Fruit fly (Drosophila melanogaster) whole organism, embryonic: Measurements from ENCODE around the gene fz.

Experiments
- Bgb ChIP-seq: fragments of 200-800 bp; sonication (Bioruptor generic); IDR thresholded peaks from 2 replicates; pipeline ENCODE4 v1.3.6; 2022; ENCODE audit warnings: missing biosample characterization, missing genetic modification characterization; ENCODE audit not compliant: partially characterized antibody
- BtbVII ChIP-seq: fragments of 200-800 bp; sonication (Bioruptor generic); optimal IDR thresholded peaks from 3 replicates; lab custom pipeline; 2017; ENCODE audit warnings: missing biosample characterization, mild to moderate bottlenecking, missing genetic modification characterization
- CG11247 ChIP-seq: fragments of 200-800 bp; sonication (Bioruptor generic); IDR thresholded peaks from 2 replicates; pipeline ENCODE4 v1.3.6; 2022; ENCODE audit warnings: missing biosample characterization, missing genetic modification characterization
- CG11456 ChIP-seq: fragments of 200-800 bp; sonication (Bioruptor generic); IDR thresholded peaks from 3 replicates; pipeline ENCODE4 v1.3.6; 2022; ENCODE audit warnings: missing biosample characterization, missing genetic modification characterization
- CG11695 ChIP-seq: fragments of 200-800 bp; sonication (Bioruptor generic); IDR thresholded peaks from 3 replicates; pipeline ENCODE4 v1.3.6; 2022; ENCODE audit warnings: missing biosample characterization, missing genetic modification characterization
- CG1233 ChIP-seq: fragments of 200-800 bp; sonication (Bioruptor generic); optimal IDR thresholded peaks from 4 replicates; lab custom pipeline; 2018; ENCODE audit warnings: missing biosample characterization, mild to moderate bottlenecking, missing genetic modification characterization
- CG12769 ChIP-seq: fragments of 200-800 bp; sonication (Bioruptor generic); optimal IDR thresholded peaks from 2 replicates; lab custom pipeline; 2019; ENCODE audit warnings: missing biosample characterization, mild to moderate bottlenecking, missing genetic modification characterization, moderate library complexity
- CG14050 ChIP-seq: fragments of 200-800 bp; sonication (Bioruptor generic); IDR thresholded peaks from 3 replicates; pipeline ENCODE4 v1.3.6; 2022; ENCODE audit warnings: missing biosample characterization, missing genetic modification characterization
- CG15479 ChIP-seq: fragments of 200-800 bp; sonication (Bioruptor generic); optimal IDR thresholded peaks from 3 replicates; lab custom pipeline; 2019; ENCODE audit warnings: missing biosample characterization, mild to moderate bottlenecking, missing genetic modification characterization, moderate library complexity
- CG2889 ChIP-seq: fragments of 200-800 bp; sonication (Bioruptor generic); IDR thresholded peaks from 3 replicates; pipeline ENCODE4 v1.3.6; 2022; ENCODE audit warnings: missing biosample characterization, missing genetic modification characterization
- CG6175 ChIP-seq: fragments of 200-800 bp; sonication (Bioruptor generic); IDR thresholded peaks from 3 replicates; pipeline ENCODE4 v1.3.6; 2022; ENCODE audit warnings: missing biosample characterization, missing genetic modification characterization
- CG6791 ChIP-seq: fragments of 200-800 bp; sonication (Bioruptor generic); IDR thresholded peaks from 3 replicates; pipeline ENCODE4 v1.3.6; 2022; ENCODE audit warnings: missing biosample characterization, missing genetic modification characterization; ENCODE audit not compliant: partially characterized antibody
- CG7357 ChIP-seq: fragments of 200-800 bp; sonication (Bioruptor generic); IDR thresholded peaks from 3 replicates; pipeline ENCODE4 v1.3.6; 2022; ENCODE audit warnings: missing biosample characterization, missing genetic modification characterization
- CG7556 ChIP-seq: fragments of 200-800 bp; sonication (Bioruptor generic); optimal IDR thresholded peaks from 2 replicates; lab custom pipeline; 2017; ENCODE audit warnings: missing biosample characterization, mild to moderate bottlenecking, missing genetic modification characterization
- CG8089 ChIP-seq: fragments of 200-800 bp; sonication (Bioruptor generic); optimal IDR thresholded peaks from 3 replicates; lab custom pipeline; 2016; ENCODE audit warnings: missing biosample characterization, missing genetic modification characterization
- CG8944 ChIP-seq: fragments of 200-800 bp; sonication (Bioruptor generic); optimal IDR thresholded peaks from 3 replicates; lab custom pipeline; 2016; ENCODE audit warnings: missing biosample characterization, missing genetic modification characterization
- CG9437 ChIP-seq: fragments of 200-800 bp; sonication (Bioruptor generic); optimal IDR thresholded peaks from 2 replicates; lab custom pipeline; 2018; ENCODE audit warnings: missing biosample characterization, mild to moderate bottlenecking, missing genetic modification characterization
- CG9609 ChIP-seq: fragments of 200-800 bp; sonication (Bioruptor generic); optimal IDR thresholded peaks from 3 replicates; lab custom pipeline; 2016; ENCODE audit warnings: missing biosample characterization, missing genetic modification characterization
- CoRest ChIP-seq: fragments of 200-800 bp; sonication (Bioruptor generic); optimal IDR thresholded peaks from 3 replicates; lab custom pipeline; 2018; ENCODE audit warnings: missing biosample characterization, mild to moderate bottlenecking, missing genetic modification characterization, moderate library complexity
- Dad ChIP-seq: fragments of 200-800 bp; sonication (Bioruptor generic); optimal IDR thresholded peaks from 3 replicates; lab custom pipeline; 2016; ENCODE audit warnings: missing biosample characterization, missing genetic modification characterization
- Elba2 ChIP-seq: fragments of 200-800 bp; sonication (Bioruptor generic); optimal IDR thresholded peaks from 3 replicates; lab custom pipeline; 2016; ENCODE audit warnings: missing biosample characterization, missing genetic modification characterization
- HHEX ChIP-seq: fragments of 200-800 bp; sonication (Bioruptor generic); optimal IDR thresholded peaks from 3 replicates; lab custom pipeline; 2017; ENCODE audit warnings: missing biosample characterization, mild to moderate bottlenecking, missing genetic modification characterization, missing genetic modification reagents
- HLH54F ChIP-seq: fragments of 200-800 bp; sonication (Bioruptor generic); optimal IDR thresholded peaks from 3 replicates; lab custom pipeline; 2016; ENCODE audit warnings: missing biosample characterization, missing genetic modification characterization
- HmgZ ChIP-seq: fragments of 200-800 bp; sonication (Bioruptor generic); optimal IDR thresholded peaks from 2 replicates; lab custom pipeline; 2018; ENCODE audit warnings: missing biosample characterization, mild to moderate bottlenecking, missing genetic modification characterization
- Kr ChIP-seq: fragments of 200-800 bp; sonication (Bioruptor generic); optimal IDR thresholded peaks from 2 replicates; lab custom pipeline; 2017; ENCODE audit warnings: missing biosample characterization, mild to moderate bottlenecking, missing genetic modification characterization
- Lhr ChIP-seq: fragments of 200-800 bp; sonication (Bioruptor generic); optimal IDR thresholded peaks from 3 replicates; lab custom pipeline; 2017; ENCODE audit warnings: mild to moderate bottlenecking, missing biosample characterization, missing genetic modification reagents, missing genetic modification characterization
- Max ChIP-seq: fragments of 200-800 bp; sonication (Bioruptor generic); optimal IDR thresholded peaks from 2 replicates; lab custom pipeline; 2016; ENCODE audit warnings: missing biosample characterization, mild to moderate bottlenecking, missing genetic modification characterization
- NC2α ChIP-seq: fragments of 200-800 bp; sonication (Bioruptor generic); optimal IDR thresholded peaks from 2 replicates; lab custom pipeline; 2016; ENCODE audit warnings: missing biosample characterization, missing genetic modification characterization
- NFAT ChIP-seq: fragments of 200-800 bp; sonication (Bioruptor generic); IDR thresholded peaks from 2 replicates; pipeline ENCODE4 v1.3.6; 2022; ENCODE audit warnings: missing biosample characterization, missing genetic modification characterization
- Nf-YA ChIP-seq: fragments of 200-800 bp; sonication (Bioruptor generic); IDR thresholded peaks from 2 replicates; pipeline ENCODE4 v1.3.6; 2022; ENCODE audit warnings: missing biosample characterization, missing genetic modification characterization
- Oaz ChIP-seq: fragments of 200-800 bp; sonication (Bioruptor generic); IDR thresholded peaks from 2 replicates; pipeline ENCODE4 v1.3.6; 2022; ENCODE audit warnings: missing biosample characterization, missing genetic modification characterization
- Ravus ChIP-seq: fragments of 200-800 bp; sonication (Bioruptor generic); IDR thresholded peaks from 2 replicates; pipeline ENCODE4 v1.3.6; 2022; ENCODE audit warnings: missing biosample characterization, missing genetic modification characterization
- Side ChIP-seq: fragments of 200-800 bp; sonication (Bioruptor generic); optimal IDR thresholded peaks from 2 replicates; lab custom pipeline; 2016; ENCODE audit warnings: missing biosample characterization, missing genetic modification characterization
- Sin3A ChIP-seq: fragments of >200 bp; optimal IDR thresholded peaks from 2 replicates; lab custom pipeline; 2018
- Spps ChIP-seq: fragments of 200-800 bp; sonication (Bioruptor generic); optimal IDR thresholded peaks from 2 replicates; lab custom pipeline; 2018; ENCODE audit warnings: missing biosample characterization, mild to moderate bottlenecking, missing genetic modification characterization
- ac ChIP-seq: fragments of 200-800 bp; sonication (Bioruptor generic); optimal IDR thresholded peaks from 3 replicates; lab custom pipeline; 2017; ENCODE audit warnings: missing biosample characterization, mild to moderate bottlenecking, missing genetic modification characterization
- cg ChIP-seq: fragments of 200-800 bp; sonication (Bioruptor generic); optimal IDR thresholded peaks from 3 replicates; lab custom pipeline; 2019; ENCODE audit warnings: missing biosample characterization, mild to moderate bottlenecking, missing genetic modification characterization, moderate library complexity
- corto ChIP-seq: fragments of 200-800 bp; sonication (Bioruptor generic); optimal IDR thresholded peaks from 2 replicates; lab custom pipeline; 2016; ENCODE audit warnings: missing biosample characterization, mild to moderate bottlenecking, missing genetic modification characterization, moderate library complexity
- disco-r ChIP-seq: fragments of 200-800 bp; sonication (Bioruptor generic); optimal IDR thresholded peaks from 2 replicates; lab custom pipeline; 2016; ENCODE audit warnings: missing biosample characterization, missing genetic modification characterization
- fru ChIP-seq: fragments of >200 bp; optimal IDR thresholded peaks from 2 replicates; lab custom pipeline; 2017
- gce ChIP-seq: fragments of 200-800 bp; sonication (Bioruptor generic); IDR thresholded peaks from 3 replicates; pipeline ENCODE4 v1.3.6; 2022; ENCODE audit warnings: missing biosample characterization, missing genetic modification characterization
- gem ChIP-seq: fragments of 200-800 bp; sonication (Bioruptor generic); optimal IDR thresholded peaks from 2 replicates; lab custom pipeline; 2019; ENCODE audit warnings: missing biosample characterization, mild to moderate bottlenecking, missing genetic modification characterization, moderate library complexity
- hbn ChIP-seq: fragments of 200-800 bp; sonication (Bioruptor generic); IDR thresholded peaks from 2 replicates; pipeline ENCODE4 v1.3.6; 2022; ENCODE audit warnings: missing biosample characterization, missing genetic modification characterization; ENCODE audit not compliant: partially characterized antibody
- ind ChIP-seq: fragments of 200-800 bp; sonication (Bioruptor generic); optimal IDR thresholded peaks from 3 replicates; lab custom pipeline; 2016; ENCODE audit warnings: missing biosample characterization, missing genetic modification characterization
- kah ChIP-seq: fragments of 200-800 bp; sonication (Bioruptor generic); optimal IDR thresholded peaks from 2 replicates; lab custom pipeline; 2018; ENCODE audit warnings: missing biosample characterization, mild to moderate bottlenecking, missing genetic modification characterization
- lab ChIP-seq: fragments of 200-800 bp; sonication (Bioruptor generic); optimal IDR thresholded peaks from 3 replicates; lab custom pipeline; 2017; ENCODE audit warnings: missing biosample characterization, missing genetic modification characterization, mild to moderate bottlenecking, moderate library complexity, missing genetic modification reagents
- nerfin-2 ChIP-seq: fragments of 200-800 bp; sonication (Bioruptor generic); IDR thresholded peaks from 2 replicates; pipeline ENCODE4 v1.3.6; 2022; ENCODE audit warnings: missing biosample characterization, missing genetic modification characterization; ENCODE audit not compliant: partially characterized antibody
- org-1 ChIP-seq: fragments of 200-800 bp; sonication (Bioruptor generic); optimal IDR thresholded peaks from 2 replicates; lab custom pipeline; 2017; ENCODE audit warnings: missing biosample characterization, missing genetic modification characterization
- pho ChIP-seq: fragments of 200-800 bp; sonication (Bioruptor generic); optimal IDR thresholded peaks from 2 replicates; lab custom pipeline; 2016; ENCODE audit warnings: missing biosample characterization, missing genetic modification characterization
- sug ChIP-seq: fragments of 200-800 bp; optimal IDR thresholded peaks from 2 replicates; lab custom pipeline; 2019; ENCODE audit warnings: missing biosample characterization, mild to moderate bottlenecking, missing genetic modification characterization, moderate library complexity

fz gene

DNA sequence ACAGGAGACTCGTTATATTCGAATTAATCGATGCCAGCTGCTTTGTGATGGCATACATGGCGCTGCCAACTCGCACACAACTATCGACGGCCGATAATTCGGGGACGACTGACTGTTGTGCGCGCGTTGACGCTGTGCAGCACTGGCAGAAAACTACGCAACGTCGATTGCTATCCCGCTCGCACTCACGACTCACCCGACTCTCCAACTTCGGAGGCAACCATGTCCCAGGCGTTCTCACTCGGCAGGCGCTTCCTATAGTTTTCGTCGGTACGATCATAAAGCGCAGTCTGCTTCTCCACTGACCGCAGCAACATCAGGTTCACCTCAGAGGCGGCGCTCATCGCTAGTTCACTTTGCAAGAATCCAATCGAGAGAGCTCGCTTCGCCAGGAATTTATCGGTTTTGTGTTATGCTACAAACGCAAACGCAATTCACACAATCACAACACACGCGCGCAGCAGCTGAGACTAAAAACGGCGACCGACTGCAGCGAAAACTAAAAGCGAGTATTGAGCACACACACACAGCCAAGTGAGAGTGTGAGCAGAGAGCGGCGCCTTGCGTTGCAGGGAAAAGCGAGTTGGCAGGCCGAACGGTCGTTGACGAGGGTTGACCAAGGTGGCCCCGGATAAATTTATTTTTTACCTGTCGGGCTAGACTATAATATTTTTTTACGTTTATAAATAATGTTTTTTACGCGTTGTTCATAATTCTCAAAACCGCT, 135.4 kb downstream of the fz start, which contains the start of gene stwl (continued):
- TF ChIP-seq Spps (tag; lab: Kevin White, UChicago) (no peak), gem (no peak), ind (GFP tag; lab: Kevin White, UChicago) (peak; percentile 77), fru (lab: Kevin White, UChicago) (no peak), CG8944 (GFP tag; lab: Kevin White, UChicago) (peak; percentile 68), Ravus (GFP tag; lab: Robert Waterston, UW) (no peak; the same call in 1 of the 2 replicates), gce (GFP tag; lab: Robert Waterston, UW) (no peak), disco-r (GFP tag; lab: Kevin White, UChicago) (peak; percentile 2), CG7556 (GFP tag; lab: Kevin White, UChicago) (no peak), ac (GFP tag; lab: Kevin White, UChicago) (no peak), pho (GFP tag; lab: Kevin White, UChicago) (no peak), HmgZ (tag; lab: Kevin White, UChicago) (peak; percentile 18), CG1233 (GFP tag; lab: Kevin White, UChicago) (peak; percentile 15), nerfin-2 (peak; percentile 43; the same call in 1 of the 2 replicates), cg (GFP tag; lab: Kevin White, UChicago) (no peak), Bgb (GFP tag; lab: Robert Waterston, UW) (peak; percentile 89), Oaz (GFP tag; lab: Robert Waterston, UW) (no peak), CG11456 (GFP tag; lab: Robert Waterston, UW) (peak; percentile 78), CG15479 (GFP tag; lab: Kevin White, UChicago) (peak; percentile 94), CG12769 (tag; lab: Kevin White, UChicago) (peak; percentile 24), CG9437 (peak; percentile 26), Side (GFP tag; lab: Kevin White, UChicago) (peak; percentile 48), org-1 (GFP tag; lab: Kevin White, UChicago) (no peak), Nf-YA (GFP tag; lab: Robert Waterston, UW) (no peak), NFAT (GFP tag; lab: Robert Waterston, UW) (peak; percentile 71), Max (GFP tag; lab: Kevin White, UChicago) (no peak), CG14050 (GFP tag; lab: Robert Waterston, UW) (no peak; the same call in 2 of the 3 replicates), CG6791 (peak; percentile 90), CG2889 (peak; percentile 17; the same call in 1 of the 3 replicates), hbn (GFP tag; lab: Robert Waterston, UW) (peak; percentile 81), CG11695 (GFP tag; lab: Robert Waterston, UW) (0 out of 3 replicates have a peak, but pooled peaks have one; percentile 33), kah (GFP tag; lab: Kevin White, UChicago) (no peak), Sin3A (peak; percentile 59), CG7357 (peak; percentile 52; the same call in 1 of the 3 replicates), Elba2 (GFP tag; lab: Kevin White, UChicago) (peak; percentile 7), CG6175 (GFP tag; lab: Robert Waterston, UW) (peak; percentile 49; the same call in 1 of the 3 replicates), NC2α (GFP tag; lab: Kevin White, UChicago) (no peak), Kr (GFP tag; lab: Kevin White, UChicago) (no peak), CG9609 (GFP tag; lab: Kevin White, UChicago) (peak; percentile 65), CG11247 (no peak; the same call in none of the 2 replicates), HLH54F (GFP tag; lab: Kevin White, UChicago) (peak; percentile 63), lab (GFP tag; lab: Kevin White, UChicago) (peak; percentile 67), CG8089 (peak; percentile 29), corto (GFP tag; lab: Kevin White, UChicago) (no peak), HHEX (peak; percentile 53), CoRest (no peak), Lhr (GFP tag; lab: Kevin White, UChicago) (peak; percentile 89), sug (tag; lab: Kevin White, UChicago) (no peak), Dad (no peak), BtbVII (GFP tag; lab: Kevin White, UChicago) (no peak)
